Fruit fly (Drosophila melanogaster) whole organism, prepupa: ENCODE results near the gene Odj.

Experiments used
- CG10631 ChIP-seq: fragments of 200-800 bp; sonication (Bioruptor generic); optimal IDR thresholded peaks from 2 replicates; lab custom pipeline; 2016; ENCODE audit warnings: missing biosample characterization, missing genetic modification characterization
- CG10669 ChIP-seq: fragments of 200-800 bp; sonication (Bioruptor generic); optimal IDR thresholded peaks from 3 replicates; lab custom pipeline; 2018; ENCODE audit warnings: missing biosample characterization, mild to moderate bottlenecking, missing genetic modification characterization, moderate library complexity
- CG11294 ChIP-seq: fragments of 200-800 bp; sonication (Bioruptor generic); IDR thresholded peaks from 2 replicates; pipeline ENCODE4 v1.3.6; 2022; ENCODE audit warnings: missing biosample characterization, missing genetic modification characterization
- CG11902 ChIP-seq: fragments of 200-800 bp; sonication (Bioruptor generic); optimal IDR thresholded peaks from 3 replicates; lab custom pipeline; 2016; ENCODE audit warnings: missing biosample characterization, missing genetic modification characterization
- CG15336 ChIP-seq: fragments of 200-800 bp; sonication (Bioruptor generic); IDR thresholded peaks from 2 replicates; pipeline ENCODE4 v1.3.6; 2022; ENCODE audit warnings: missing biosample characterization, missing genetic modification characterization
- CG16779 ChIP-seq: fragments of 200-800 bp; sonication (Bioruptor generic); optimal IDR thresholded peaks from 3 replicates; lab custom pipeline; 2017; ENCODE audit warnings: missing biosample characterization, mild to moderate bottlenecking, missing genetic modification characterization
- CG31627 ChIP-seq: fragments of 200-800 bp; sonication (Bioruptor generic); optimal IDR thresholded peaks from 3 replicates; lab custom pipeline; 2016; ENCODE audit warnings: missing biosample characterization, missing genetic modification characterization
- CG32006 ChIP-seq: fragments of 200-800 bp; sonication (Bioruptor generic); optimal IDR thresholded peaks from 3 replicates; lab custom pipeline; 2017; ENCODE audit warnings: missing biosample characterization, mild to moderate bottlenecking, missing genetic modification characterization
- CG34406 ChIP-seq: fragments of 200-800 bp; sonication (Bioruptor generic); optimal IDR thresholded peaks from 3 replicates; lab custom pipeline; 2016; ENCODE audit warnings: missing biosample characterization, missing genetic modification characterization
- CG3919 ChIP-seq: fragments of 200-800 bp; sonication (Bioruptor generic); optimal IDR thresholded peaks from 3 replicates; lab custom pipeline; 2016; ENCODE audit warnings: missing biosample characterization, missing genetic modification characterization
- CG4318 ChIP-seq: fragments of 200-800 bp; sonication (Bioruptor generic); optimal IDR thresholded peaks from 3 replicates; lab custom pipeline; 2017; ENCODE audit warnings: missing biosample characterization, mild to moderate bottlenecking, missing genetic modification characterization
- CG6163 ChIP-seq: fragments of 200-800 bp; sonication (Bioruptor generic); IDR thresholded peaks from 3 replicates; pipeline ENCODE4 v1.3.6; 2022; ENCODE audit warnings: missing biosample characterization, missing genetic modification characterization
- CG6792 ChIP-seq: fragments of 200-800 bp; sonication (Bioruptor generic); optimal IDR thresholded peaks from 3 replicates; lab custom pipeline; 2016; ENCODE audit warnings: missing biosample characterization, missing genetic modification characterization
- CG6808 ChIP-seq: fragments of 200-800 bp; sonication (Bioruptor generic); optimal IDR thresholded peaks from 3 replicates; lab custom pipeline; 2017; ENCODE audit warnings: missing biosample characterization, missing genetic modification characterization, mild to moderate bottlenecking, moderate library complexity, missing genetic modification reagents
- CG6854 ChIP-seq: fragments of 200-800 bp; sonication (Bioruptor generic); optimal IDR thresholded peaks from 2 replicates; lab custom pipeline; 2017; ENCODE audit warnings: missing biosample characterization, mild to moderate bottlenecking, missing genetic modification characterization
- CG8119 ChIP-seq: fragments of 200-800 bp; sonication (Bioruptor generic); IDR thresholded peaks from 3 replicates; pipeline ENCODE4 v1.3.6; 2022; ENCODE audit warnings: missing biosample characterization, missing genetic modification characterization
- CG8632 ChIP-seq: fragments of 200-800 bp; sonication (Bioruptor generic); optimal IDR thresholded peaks from 3 replicates; lab custom pipeline; 2016; ENCODE audit warnings: missing biosample characterization, missing genetic modification characterization
- Eip75B ChIP-seq: fragments of 200-800 bp; sonication (Bioruptor generic); optimal IDR thresholded peaks from 3 replicates; lab custom pipeline; 2016; ENCODE audit warnings: missing biosample characterization, missing genetic modification characterization
- Eip78C ChIP-seq: fragments of 200-800 bp; sonication (Bioruptor generic); peaks from one replicate; lab custom pipeline; 2016; ENCODE audit warnings: missing biosample characterization, missing genetic modification characterization
- Eip93F ChIP-seq: fragments of 200-800 bp; sonication (Bioruptor generic); optimal IDR thresholded peaks from 2 replicates; lab custom pipeline; 2016; ENCODE audit warnings: missing biosample characterization, mild to moderate bottlenecking, missing genetic modification characterization
- Ets21C ChIP-seq: fragments of 200-800 bp; sonication (Bioruptor generic); optimal IDR thresholded peaks from 3 replicates; lab custom pipeline; 2016; ENCODE audit warnings: missing biosample characterization, missing genetic modification characterization
- Gug ChIP-seq: fragments of 200-800 bp; sonication (Bioruptor generic); IDR thresholded peaks from 2 replicates; pipeline ENCODE4 v1.3.6; 2022; ENCODE audit warnings: missing biosample characterization, missing genetic modification characterization
- Hr4 ChIP-seq: fragments of 200-800 bp; sonication (Bioruptor generic); optimal IDR thresholded peaks from 3 replicates; lab custom pipeline; 2016; ENCODE audit warnings: missing biosample characterization, missing genetic modification characterization
- Lpt ChIP-seq: fragments of 200-800 bp; sonication (Bioruptor generic); optimal IDR thresholded peaks from 3 replicates; lab custom pipeline; 2016; ENCODE audit warnings: missing biosample characterization, missing genetic modification characterization
- Met ChIP-seq: fragments of 200-800 bp; sonication (Bioruptor generic); optimal IDR thresholded peaks from 3 replicates; lab custom pipeline; 2016; ENCODE audit warnings: missing biosample characterization, missing genetic modification characterization
- OdsH ChIP-seq: fragments of 200-800 bp; sonication (Bioruptor generic); optimal IDR thresholded peaks from 3 replicates; lab custom pipeline; 2016; ENCODE audit warnings: missing biosample characterization, missing genetic modification characterization
- Sox102F ChIP-seq: fragments of 200-800 bp; sonication (Bioruptor generic); optimal IDR thresholded peaks from 2 replicates; lab custom pipeline; 2016; ENCODE audit warnings: missing biosample characterization, mild to moderate bottlenecking, missing genetic modification characterization
- Sox15 ChIP-seq: fragments of 200-800 bp; sonication (Bioruptor generic); optimal IDR thresholded peaks from 3 replicates; lab custom pipeline; 2016; ENCODE audit warnings: missing biosample characterization, missing genetic modification characterization
- achi ChIP-seq: fragments of 200-800 bp; sonication (Bioruptor generic); optimal IDR thresholded peaks from 3 replicates; lab custom pipeline; 2016; ENCODE audit warnings: missing biosample characterization, missing genetic modification characterization
- acj6 ChIP-seq: fragments of 200-800 bp; sonication (Bioruptor generic); optimal IDR thresholded peaks from 3 replicates; lab custom pipeline; 2016; ENCODE audit warnings: missing biosample characterization, missing genetic modification characterization
- cyc ChIP-seq: fragments of 200-800 bp; sonication (Bioruptor generic); optimal IDR thresholded peaks from 3 replicates; lab custom pipeline; 2016; ENCODE audit warnings: missing biosample characterization, missing genetic modification characterization
- dsx ChIP-seq: fragments of 200-800 bp; optimal IDR thresholded peaks from 3 replicates; lab custom pipeline; 2019; ENCODE audit warnings: missing biosample characterization, mild to moderate bottlenecking, missing genetic modification characterization, moderate library complexity; ENCODE audit not compliant: poor library complexity, severe bottlenecking
- eg ChIP-seq: fragments of 200-800 bp; sonication (Bioruptor generic); IDR thresholded peaks from 3 replicates; pipeline ENCODE4 v1.3.6; 2022; ENCODE audit warnings: missing biosample characterization, missing genetic modification characterization
- esn ChIP-seq: fragments of 200-800 bp; sonication (Bioruptor generic); optimal IDR thresholded peaks from 2 replicates; lab custom pipeline; 2016; ENCODE audit warnings: missing biosample characterization, mild to moderate bottlenecking, missing genetic modification characterization, moderate library complexity
- fd59A ChIP-seq: fragments of 200-800 bp; sonication (Bioruptor generic); optimal IDR thresholded peaks from 2 replicates; lab custom pipeline; 2017; ENCODE audit warnings: missing biosample characterization, mild to moderate bottlenecking, missing genetic modification characterization, missing genetic modification reagents
- net ChIP-seq: fragments of 200-800 bp; sonication (Bioruptor generic); optimal IDR thresholded peaks from 3 replicates; lab custom pipeline; 2016; ENCODE audit warnings: missing biosample characterization, missing genetic modification characterization
- pdm3 ChIP-seq: fragments of 200-800 bp; sonication (Bioruptor generic); optimal IDR thresholded peaks from 3 replicates; lab custom pipeline; 2016; ENCODE audit warnings: missing biosample characterization, missing genetic modification characterization
- salr ChIP-seq, 2 experiments: fragments of 200-800 bp; sonication (Bioruptor generic); optimal IDR thresholded peaks; 3 replicates each; lab custom pipeline; 2016 to 2018; ENCODE audit warnings: missing biosample characterization in 2 of 2, missing genetic modification characterization in 2 of 2, mild to moderate bottlenecking in 1 of 2
- spab ChIP-seq: fragments of 200-800 bp; sonication (Bioruptor generic); optimal IDR thresholded peaks from 2 replicates; lab custom pipeline; 2017; ENCODE audit warnings: missing biosample characterization, mild to moderate bottlenecking, missing genetic modification characterization, missing genetic modification reagents
- ss ChIP-seq, 2 experiments: fragments of 200-800 bp; sonication (Bioruptor generic); optimal IDR thresholded peaks; 2 replicates in 1 of 2; 3 replicates in 1 of 2; lab custom pipeline; 2017 to 2018; ENCODE audit warnings: mild to moderate bottlenecking in 2 of 2, missing biosample characterization in 2 of 2, missing genetic modification characterization in 2 of 2, moderate library complexity in 1 of 2
- svp ChIP-seq: fragments of 200-800 bp; sonication (Bioruptor generic); peaks from one replicate; lab custom pipeline; 2016; ENCODE audit warnings: missing biosample characterization, missing genetic modification characterization
- topi ChIP-seq: fragments of 200-800 bp; sonication (Bioruptor generic); optimal IDR thresholded peaks from 3 replicates; lab custom pipeline; 2016; ENCODE audit warnings: missing biosample characterization, missing genetic modification characterization
- vri ChIP-seq: fragments of 200-800 bp; sonication (Bioruptor generic); optimal IDR thresholded peaks from 3 replicates; lab custom pipeline; 2016; ENCODE audit warnings: missing biosample characterization, mild to moderate bottlenecking, missing genetic modification characterization

The Odj gene

DNA sequence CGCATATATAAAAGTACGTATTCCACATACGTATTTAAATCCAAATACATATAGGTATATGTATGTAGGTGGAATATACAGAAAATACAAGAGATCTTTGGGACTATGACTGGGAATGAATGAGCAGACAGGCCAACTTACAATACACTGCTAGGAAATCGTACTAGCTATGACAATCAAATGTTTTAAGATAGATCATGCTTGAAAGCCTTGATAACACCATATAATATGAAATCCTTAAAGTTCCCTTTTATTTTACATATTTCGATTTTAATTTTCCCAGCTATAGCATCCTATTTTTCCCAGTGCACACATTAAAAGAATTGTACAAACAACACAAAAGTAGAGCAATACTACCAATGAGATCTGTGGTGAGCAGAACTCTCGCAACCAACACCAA lies 27.7 kb downstream of the Odj start (continued):
- TF ChIP-seq salr (GFP tag; optimal IDR thresholded peaks at IDR 0.05; lab: Kevin White, UChicago) (peak in 1 of 2 experiments; percentile 38), spab (GFP tag; lab: Kevin White, UChicago) (peak; percentile 7), CG16779 (tag; lab: Kevin White, UChicago) (no peak), Met (GFP tag; lab: Kevin White, UChicago) (no peak), Gug (GFP tag; lab: Robert Waterston, UW) (peak; percentile 82), topi (GFP tag; lab: Kevin White, UChicago) (peak; percentile 37), CG6792 (GFP tag; lab: Kevin White, UChicago) (peak; percentile 34), Ets21C (no peak), OdsH (GFP tag; lab: Kevin White, UChicago) (peak; percentile 32), pdm3 (GFP tag; lab: Kevin White, UChicago) (peak; percentile 51), CG10669 (GFP tag; lab: Kevin White, UChicago) (peak; percentile 31), CG8119 (peak; percentile 65), dsx (GFP tag; lab: Kevin White, UChicago) (peak; percentile 24), Eip75B (GFP tag; lab: Kevin White, UChicago) (peak; percentile 60), achi (GFP tag; lab: Kevin White, UChicago) (peak; percentile 42), Eip93F (no peak), esn (GFP tag; lab: Kevin White, UChicago) (no peak), CG6163 (GFP tag; lab: Robert Waterston, UW) (peak; percentile 82), net (GFP tag; lab: Kevin White, UChicago) (peak; percentile 34), eg (GFP tag; lab: Robert Waterston, UW) (peak; percentile 90), svp (peak; percentile 61), CG6854 (GFP tag; lab: Kevin White, UChicago) (no peak), CG31627 (GFP tag; lab: Kevin White, UChicago) (peak; percentile 22), Eip78C (GFP tag; lab: Kevin White, UChicago) (peak; percentile 90), CG11294 (GFP tag; lab: Robert Waterston, UW) (peak; percentile 70), CG8632 (GFP tag; lab: Kevin White, UChicago) (no peak)

dm6 chr3R:17776952-17777407 lies 32.0 kb downstream of the Odj start:
- TF ChIP-seq CG32006 (GFP tag; lab: Kevin White, UChicago) (peak; percentile 29), fd59A (no peak), svp (peak; percentile 41), CG10631 (GFP tag; lab: Kevin White, UChicago) (peak; percentile 2), Hr4 (GFP tag; lab: Kevin White, UChicago) (peak; percentile 24), CG6163 (GFP tag; lab: Robert Waterston, UW) (0 out of 3 replicates have a peak, but pooled peaks have one; percentile 32), Eip93F (no peak), esn (GFP tag; lab: Kevin White, UChicago) (no peak), Eip78C (GFP tag; lab: Kevin White, UChicago) (peak; percentile 57), Lpt (GFP tag; lab: Kevin White, UChicago) (no peak)

DNA sequence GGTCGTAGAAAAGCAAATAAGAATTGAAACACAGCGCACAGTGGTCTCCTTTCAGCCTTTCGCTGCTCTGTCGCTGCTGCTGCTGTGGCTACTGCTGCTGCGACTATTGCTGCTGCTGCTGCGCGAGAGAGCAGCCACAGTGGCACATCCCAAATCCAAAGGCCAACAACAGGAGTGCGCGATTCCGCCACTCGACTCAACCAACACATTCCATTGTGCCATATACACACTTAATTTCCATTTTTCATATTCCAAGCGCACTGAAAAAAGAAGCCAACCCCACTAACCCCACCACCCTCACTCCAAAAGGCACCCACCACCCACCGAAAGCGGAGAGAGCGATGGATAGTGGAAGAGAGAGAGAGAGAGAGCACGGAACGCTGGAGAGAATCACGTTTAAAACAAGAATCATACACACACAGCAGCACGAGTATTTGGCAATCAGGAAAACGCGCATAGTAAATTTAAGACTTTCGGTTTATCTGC lies 32.9 kb downstream of the Odj start:
- TF ChIP-seq CG6163 (GFP tag; lab: Robert Waterston, UW) (0 out of 3 replicates have a peak, but pooled peaks have one; percentile 25), CG8119 (no peak)

DNA sequence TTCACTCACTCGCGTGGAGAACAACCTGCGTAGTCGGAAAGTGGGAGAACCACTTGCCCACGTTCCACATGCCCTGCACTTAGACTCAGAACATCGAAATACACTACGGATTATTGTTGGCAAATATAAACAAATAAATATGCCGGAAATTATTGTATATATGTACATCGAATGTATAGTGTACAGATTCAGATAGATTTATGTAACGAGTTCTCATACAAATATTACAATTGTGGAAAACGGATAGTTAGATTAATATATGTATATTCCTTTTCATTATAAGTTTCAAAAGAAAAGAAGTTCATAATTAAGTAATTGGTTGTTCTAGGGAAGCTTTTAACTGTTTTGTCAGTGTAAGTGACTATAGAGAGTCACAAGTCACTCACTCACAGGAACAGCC lies 34.5 kb downstream of the Odj start:
- TF ChIP-seq svp (no peak), CG15336 (peak; percentile 28; the same call in 1 of the 2 replicates), Eip78C (GFP tag; lab: Kevin White, UChicago) (peak; percentile 38), Eip75B (GFP tag; lab: Kevin White, UChicago) (peak; percentile 3), Sox15 (no peak), Sox102F (GFP tag; lab: Kevin White, UChicago) (no peak), CG8632 (GFP tag; lab: Kevin White, UChicago) (no peak), CG6808 (GFP tag; lab: Kevin White, UChicago) (no peak), CG6854 (GFP tag; lab: Kevin White, UChicago) (no peak), achi (GFP tag; lab: Kevin White, UChicago) (peak; percentile 14), OdsH (GFP tag; lab: Kevin White, UChicago) (peak; percentile 9), CG11902 (GFP tag; lab: Kevin White, UChicago) (no peak), CG4318 (peak; percentile 4), esn (GFP tag; lab: Kevin White, UChicago) (no peak), CG34406 (GFP tag; lab: Kevin White, UChicago) (no peak), acj6 (GFP tag; lab: Kevin White, UChicago) (peak; percentile 4), CG10669 (GFP tag; lab: Kevin White, UChicago) (peak; percentile 23), CG3919 (GFP tag; lab: Kevin White, UChicago) (peak; percentile 32), cyc (GFP tag; lab: Kevin White, UChicago) (no peak), CG10631 (GFP tag; lab: Kevin White, UChicago) (peak; percentile 27), pdm3 (GFP tag; lab: Kevin White, UChicago) (no peak), CG6792 (GFP tag; lab: Kevin White, UChicago) (no peak), CG8119 (no peak; the same call in 2 of the 3 replicates), ss (GFP tag; optimal IDR thresholded peaks at IDR 0.05; lab: Kevin White, UChicago) (no peak), Met (GFP tag; lab: Kevin White, UChicago) (no peak), vri (GFP tag; lab: Kevin White, UChicago) (no peak)
